Fruit fly (Drosophila melanogaster) whole organism, embryonic: ENCODE data around the gene Polr2G.

Experiments used
- ATbp ChIP-seq: fragments of 200-800 bp; sonication (Bioruptor generic); optimal IDR thresholded peaks from 2 replicates; lab custom pipeline; 2017; ENCODE audit warnings: missing biosample characterization, mild to moderate bottlenecking, missing genetic modification characterization, missing genetic modification reagents
- Ada2b ChIP-seq: fragments of 200-800 bp; sonication (Bioruptor generic); IDR thresholded peaks from 2 replicates; pipeline ENCODE4 v1.3.6; 2022; ENCODE audit warnings: missing biosample characterization, missing genetic modification characterization
- Atf6 ChIP-seq: fragments of 200-800 bp; sonication (Bioruptor generic); IDR thresholded peaks from 2 replicates; pipeline ENCODE4 v1.3.6; 2022; ENCODE audit warnings: missing biosample characterization, missing genetic modification characterization
- Bteb2 ChIP-seq: fragments of 200-800 bp; sonication (Bioruptor generic); optimal IDR thresholded peaks from 2 replicates; lab custom pipeline; 2016; ENCODE audit warnings: missing biosample characterization, missing genetic modification characterization
- CG10147 ChIP-seq: fragments of 200-800 bp; sonication (Bioruptor generic); optimal IDR thresholded peaks from 2 replicates; lab custom pipeline; 2019; ENCODE audit warnings: missing biosample characterization, mild to moderate bottlenecking, missing genetic modification characterization, moderate library complexity
- CG12104 ChIP-seq: fragments of 200-800 bp; sonication (Bioruptor generic); optimal IDR thresholded peaks from 3 replicates; lab custom pipeline; 2016; ENCODE audit warnings: missing biosample characterization, missing genetic modification characterization
- CG12299 ChIP-seq: fragments of 200-800 bp; sonication (Bioruptor generic); optimal IDR thresholded peaks from 2 replicates; lab custom pipeline; 2018; ENCODE audit warnings: missing biosample characterization, mild to moderate bottlenecking, missing genetic modification characterization
- CG12391 ChIP-seq: fragments of 200-800 bp; sonication (Bioruptor generic); optimal IDR thresholded peaks from 3 replicates; lab custom pipeline; 2018; ENCODE audit warnings: missing biosample characterization, mild to moderate bottlenecking, missing genetic modification characterization, moderate library complexity
- CG12659 ChIP-seq: fragments of 200-800 bp; sonication (Bioruptor generic); optimal IDR thresholded peaks from 3 replicates; lab custom pipeline; 2017; ENCODE audit warnings: mild to moderate bottlenecking, missing biosample characterization, missing genetic modification reagents, missing genetic modification characterization
- CG12942 ChIP-seq: fragments of 200-800 bp; sonication (Bioruptor generic); optimal IDR thresholded peaks from 3 replicates; lab custom pipeline; 2016; ENCODE audit warnings: missing biosample characterization, missing genetic modification characterization
- CG13775 ChIP-seq: fragments of 200-800 bp; sonication (Bioruptor generic); optimal IDR thresholded peaks from 3 replicates; lab custom pipeline; 2017; ENCODE audit warnings: missing biosample characterization, mild to moderate bottlenecking, missing genetic modification characterization
- CG13894 ChIP-seq: fragments of 200-800 bp; sonication (Bioruptor generic); optimal IDR thresholded peaks from 3 replicates; lab custom pipeline; 2018; ENCODE audit warnings: missing biosample characterization, mild to moderate bottlenecking, missing genetic modification characterization, moderate library complexity
- CG14441 ChIP-seq: fragments of 200-800 bp; sonication (Bioruptor generic); IDR thresholded peaks from 2 replicates; pipeline ENCODE4 v1.3.6; 2022; ENCODE audit warnings: missing biosample characterization, missing genetic modification characterization
- CG15073 ChIP-seq: fragments of 200-800 bp; sonication (Bioruptor generic); optimal IDR thresholded peaks from 2 replicates; lab custom pipeline; 2016; ENCODE audit warnings: missing biosample characterization, missing genetic modification characterization
- CG15479 ChIP-seq: fragments of 200-800 bp; sonication (Bioruptor generic); optimal IDR thresholded peaks from 3 replicates; lab custom pipeline; 2019; ENCODE audit warnings: missing biosample characterization, mild to moderate bottlenecking, missing genetic modification characterization, moderate library complexity
- CG17612 ChIP-seq: fragments of 200-800 bp; sonication (Bioruptor generic); IDR thresholded peaks from 2 replicates; pipeline ENCODE4 v1.3.6; 2022; ENCODE audit warnings: missing biosample characterization, missing genetic modification characterization
- CG32767 ChIP-seq: fragments of 200-800 bp; sonication (Bioruptor generic); IDR thresholded peaks from 2 replicates; pipeline ENCODE4 v1.3.6; 2022; ENCODE audit warnings: missing biosample characterization, missing genetic modification characterization
- CG3838 ChIP-seq: fragments of 200-800 bp; sonication (Bioruptor generic); optimal IDR thresholded peaks from 3 replicates; lab custom pipeline; 2016; ENCODE audit warnings: missing biosample characterization, missing genetic modification characterization
- CG6683 ChIP-seq: fragments of 200-800 bp; sonication (Bioruptor generic); optimal IDR thresholded peaks from 2 replicates; lab custom pipeline; 2017; ENCODE audit warnings: missing biosample characterization, mild to moderate bottlenecking, missing genetic modification characterization, missing genetic modification reagents
- CG8290 ChIP-seq, 3 experiments: fragments of 200-800 bp; sonication (Bioruptor generic); optimal IDR thresholded peaks; 2 replicates each; lab custom pipeline; 2016 to 2019; ENCODE audit warnings: missing biosample characterization in 3 of 3, missing genetic modification characterization in 3 of 3, mild to moderate bottlenecking in 2 of 3, moderate library complexity in 1 of 3
- CG8924 ChIP-seq: fragments of 200-800 bp; optimal IDR thresholded peaks from 3 replicates; lab custom pipeline; 2019; ENCODE audit warnings: missing biosample characterization, mild to moderate bottlenecking, missing genetic modification characterization, moderate library complexity
- CG9215 ChIP-seq: fragments of 200-800 bp; sonication (Bioruptor generic); IDR thresholded peaks from 2 replicates; pipeline ENCODE4 v1.3.6; 2022; ENCODE audit warnings: missing biosample characterization, missing genetic modification characterization
- CG9817 ChIP-seq: fragments of 200-800 bp; sonication (Bioruptor generic); optimal IDR thresholded peaks from 2 replicates; lab custom pipeline; 2018; ENCODE audit warnings: missing biosample characterization, mild to moderate bottlenecking, missing genetic modification characterization, moderate library complexity
- Chrac-16 ChIP-seq: fragments of 200-800 bp; sonication (Bioruptor generic); optimal IDR thresholded peaks from 3 replicates; lab custom pipeline; 2016; ENCODE audit warnings: missing biosample characterization, missing genetic modification characterization
- Dll ChIP-seq: fragments of 200-800 bp; sonication (Bioruptor generic); IDR thresholded peaks from 4 replicates; pipeline ENCODE4 v1.3.6; 2022; ENCODE audit warnings: missing biosample characterization, missing genetic modification characterization; ENCODE audit not compliant: partially characterized antibody
- Drgx ChIP-seq: fragments of 200-800 bp; sonication (Bioruptor generic); IDR thresholded peaks from 2 replicates; pipeline ENCODE4 v1.3.6; 2022; ENCODE audit warnings: missing biosample characterization, missing genetic modification characterization
- E2f1 ChIP-seq: fragments of 200-800 bp; sonication (Bioruptor generic); IDR thresholded peaks from 2 replicates; pipeline ENCODE4 v1.3.6; 2022; ENCODE audit warnings: missing biosample characterization, missing genetic modification characterization
- Fer3 ChIP-seq: fragments of 200-800 bp; sonication (Bioruptor generic); optimal IDR thresholded peaks from 2 replicates; lab custom pipeline; 2018; ENCODE audit warnings: missing biosample characterization, mild to moderate bottlenecking, missing genetic modification characterization, moderate library complexity
- Lim3 ChIP-seq: fragments of 200-800 bp; sonication (Bioruptor generic); IDR thresholded peaks from 2 replicates; pipeline ENCODE4 v1.3.6; 2022; ENCODE audit warnings: missing biosample characterization, missing genetic modification characterization
- Lpt ChIP-seq: fragments of >200 bp; optimal IDR thresholded peaks from 2 replicates; lab custom pipeline; 2018; ENCODE audit warnings: missing biosample characterization, missing genetic modification characterization
- Optix ChIP-seq: fragments of 200-800 bp; sonication (Bioruptor generic); IDR thresholded peaks from 3 replicates; pipeline ENCODE4 v1.3.6; 2022; ENCODE audit warnings: missing biosample characterization, missing genetic modification characterization
- PHDP ChIP-seq: fragments of 200-800 bp; sonication (Bioruptor generic); optimal IDR thresholded peaks from 3 replicates; lab custom pipeline; 2018; ENCODE audit warnings: missing biosample characterization, mild to moderate bottlenecking, missing genetic modification characterization, moderate library complexity
- Rfx ChIP-seq: fragments of 200-800 bp; sonication (Bioruptor generic); IDR thresholded peaks from 2 replicates; pipeline ENCODE4 v1.3.6; 2022; ENCODE audit warnings: missing biosample characterization, missing genetic modification characterization
- Sox102F ChIP-seq: fragments of 200-800 bp; sonication (Bioruptor generic); optimal IDR thresholded peaks from 2 replicates; lab custom pipeline; 2018; ENCODE audit warnings: missing biosample characterization, mild to moderate bottlenecking, missing genetic modification characterization, moderate library complexity
- Tbp ChIP-seq: fragments of >200 bp; optimal IDR thresholded peaks from 2 replicates; lab custom pipeline; 2018; ENCODE audit warnings: missing biosample characterization, missing genetic modification characterization
- Xrp1 ChIP-seq: fragments of 200-800 bp; sonication (Bioruptor generic); IDR thresholded peaks from 2 replicates; pipeline ENCODE4 v1.3.6; 2022; ENCODE audit warnings: missing biosample characterization, missing genetic modification characterization
- bowl ChIP-seq: fragments of 200-800 bp; sonication (Bioruptor generic); IDR thresholded peaks from 2 replicates; pipeline ENCODE4 v1.3.6; 2022; ENCODE audit warnings: missing biosample characterization, missing genetic modification characterization
- danr ChIP-seq: fragments of 200-800 bp; sonication (Bioruptor generic); IDR thresholded peaks from 2 replicates; pipeline ENCODE4 v1.3.6; 2022; ENCODE audit warnings: missing biosample characterization, missing genetic modification characterization
- fd96Cb ChIP-seq: fragments of 200-800 bp; sonication (Bioruptor generic); optimal IDR thresholded peaks from 2 replicates; lab custom pipeline; 2018; ENCODE audit warnings: missing biosample characterization, mild to moderate bottlenecking, missing genetic modification characterization, moderate library complexity
- gce ChIP-seq: fragments of 200-800 bp; sonication (Bioruptor generic); IDR thresholded peaks from 3 replicates; pipeline ENCODE4 v1.3.6; 2022; ENCODE audit warnings: missing biosample characterization, missing genetic modification characterization
- gcm2 ChIP-seq: fragments of 200-800 bp; sonication (Bioruptor generic); optimal IDR thresholded peaks from 2 replicates; lab custom pipeline; 2016; ENCODE audit warnings: missing biosample characterization, missing genetic modification characterization
- gsb ChIP-seq: fragments of 200-800 bp; sonication (Bioruptor generic); IDR thresholded peaks from 2 replicates; pipeline ENCODE4 v1.3.6; 2022; ENCODE audit warnings: missing biosample characterization, missing genetic modification characterization
- lilli ChIP-seq: fragments of 200-800 bp; sonication (Bioruptor generic); optimal IDR thresholded peaks from 3 replicates; lab custom pipeline; 2016; ENCODE audit warnings: missing biosample characterization, missing genetic modification characterization
- nerfin-1 ChIP-seq: fragments of 200-800 bp; sonication (Bioruptor generic); optimal IDR thresholded peaks from 3 replicates; lab custom pipeline; 2019; ENCODE audit warnings: missing biosample characterization, mild to moderate bottlenecking, missing genetic modification characterization, moderate library complexity
- psq ChIP-seq: fragments of 200-800 bp; sonication (Bioruptor generic); optimal IDR thresholded peaks from 2 replicates; lab custom pipeline; 2017; ENCODE audit warnings: missing biosample characterization, missing genetic modification characterization
- slbo ChIP-seq: fragments of 200-800 bp; sonication (Bioruptor generic); IDR thresholded peaks from 2 replicates; pipeline ENCODE4 v1.3.6; 2022; ENCODE audit warnings: missing biosample characterization, missing genetic modification characterization
- slp2 ChIP-seq: fragments of 200-800 bp; sonication (Bioruptor generic); optimal IDR thresholded peaks from 2 replicates; lab custom pipeline; 2016; ENCODE audit warnings: missing biosample characterization, missing genetic modification characterization
- sr ChIP-seq: fragments of 200-800 bp; sonication (Bioruptor generic); IDR thresholded peaks from 3 replicates; pipeline ENCODE4 v1.3.6; 2022; ENCODE audit warnings: missing biosample characterization, missing genetic modification characterization
- vvl ChIP-seq: fragments of 200-800 bp; sonication (Bioruptor generic); IDR thresholded peaks from 2 replicates; pipeline ENCODE4 v1.3.6; 2022; ENCODE audit warnings: missing biosample characterization, missing genetic modification characterization
- wor ChIP-seq: fragments of 200-800 bp; sonication (Bioruptor generic); IDR thresholded peaks from 2 replicates; pipeline ENCODE4 v1.3.6; 2022; ENCODE audit warnings: missing biosample characterization, missing genetic modification characterization
- zf30C ChIP-seq: fragments of 200-800 bp; sonication (Bioruptor generic); optimal IDR thresholded peaks from 3 replicates; lab custom pipeline; 2018; ENCODE audit warnings: missing biosample characterization, mild to moderate bottlenecking, missing genetic modification characterization

The Polr2G gene

DNA sequence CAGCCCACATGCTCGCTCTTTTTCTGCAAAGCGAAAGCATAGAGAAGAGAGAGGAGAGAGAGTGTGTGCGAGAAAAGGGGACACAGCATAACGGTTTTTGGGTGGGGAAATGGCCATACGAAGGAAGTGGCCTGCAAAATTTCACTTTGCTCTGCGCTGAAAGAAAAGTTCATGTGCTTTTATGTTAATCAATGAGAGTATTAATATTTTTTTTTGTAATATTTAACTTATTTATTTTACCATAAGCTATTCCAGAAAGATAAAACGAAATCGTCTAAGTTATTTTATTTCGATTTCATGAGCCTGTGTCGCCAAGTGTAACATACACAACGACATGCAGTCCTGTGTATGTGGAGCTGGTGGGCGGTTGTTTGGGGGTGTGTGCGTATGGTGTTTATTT is 27.5 kb upstream of the Polr2G start (continued):
- TF ChIP-seq Optix (GFP tag; lab: Robert Waterston, UW) (no peak; the same call in 2 of the 3 replicates), CG12391 (tag; lab: Kevin White, UChicago) (peak; percentile 80), danr (peak; percentile 32; the same call in 1 of the 2 replicates), psq (no peak), CG9817 (tag; lab: Kevin White, UChicago) (peak; percentile 69), sr (GFP tag; lab: Robert Waterston, UW) (0 out of 3 replicates have a peak, but pooled peaks have one; percentile 15), CG3838 (GFP tag; lab: Kevin White, UChicago) (no peak), CG12659 (GFP tag; lab: Kevin White, UChicago) (peak; percentile 66), CG15479 (GFP tag; lab: Kevin White, UChicago) (no peak), Ada2b (peak; percentile 74), CG14441 (GFP tag; lab: Robert Waterston, UW) (peak; percentile 73), PHDP (no peak), CG15073 (GFP tag; lab: Kevin White, UChicago) (no peak), gce (GFP tag; lab: Robert Waterston, UW) (0 out of 3 replicates have a peak, but pooled peaks have one; percentile 38), gsb (GFP tag; lab: Robert Waterston, UW) (peak; percentile 57; the same call in 1 of the 2 replicates), Bteb2 (GFP tag; lab: Kevin White, UChicago) (peak; percentile 9), bowl (GFP tag; lab: Robert Waterston, UW) (no peak), Lim3 (GFP tag; lab: Robert Waterston, UW) (0 out of 2 replicates have a peak, but pooled peaks have one; percentile 31), Lpt (GFP tag; lab: Kevin White, UChicago) (no peak), zf30C (GFP tag; lab: Kevin White, UChicago) (peak; percentile 57), ATbp (GFP tag; lab: Kevin White, UChicago) (no peak), Tbp (GFP tag; lab: Kevin White, UChicago) (no peak), wor (GFP tag; lab: Robert Waterston, UW) (peak; percentile 44; the same call in 1 of the 2 replicates), CG9215 (GFP tag; lab: Robert Waterston, UW) (peak; percentile 70), CG12104 (GFP tag; lab: Kevin White, UChicago) (no peak), lilli (GFP tag; lab: Kevin White, UChicago) (peak; percentile 65), CG13894 (tag; lab: Kevin White, UChicago) (no peak), Drgx (GFP tag; lab: Robert Waterston, UW) (peak; percentile 71), CG8290 (GFP tag; optimal IDR thresholded peaks at IDR 0.05; lab: Kevin White, UChicago) (no peak), CG8290 (tag; optimal IDR thresholded peaks at IDR 0.05; lab: Kevin White, UChicago) (no peak), CG32767 (GFP tag; lab: Robert Waterston, UW) (peak; percentile 52; the same call in 1 of the 2 replicates), Xrp1 (GFP tag; lab: Robert Waterston, UW) (peak; percentile 81), Chrac-16 (GFP tag; lab: Kevin White, UChicago) (peak; percentile 35), CG13775 (peak; percentile 66), CG6683 (peak; percentile 59), CG17612 (GFP tag; lab: Robert Waterston, UW) (peak; percentile 52; the same call in 1 of the 2 replicates), CG10147 (GFP tag; lab: Kevin White, UChicago) (no peak), gcm2 (GFP tag; lab: Kevin White, UChicago) (no peak), CG12299 (tag; lab: Kevin White, UChicago) (peak; percentile 71), fd96Cb (tag; lab: Kevin White, UChicago) (peak; percentile 30), nerfin-1 (tag; lab: Kevin White, UChicago) (no peak), Fer3 (tag; lab: Kevin White, UChicago) (peak; percentile 74), Rfx (GFP tag; lab: Robert Waterston, UW) (peak; percentile 84), Dll (GFP tag; lab: Robert Waterston, UW) (no peak), Atf6 (GFP tag; lab: Robert Waterston, UW) (peak; percentile 86), CG12942 (GFP tag; lab: Kevin White, UChicago) (peak; percentile 11), CG8924 (tag; lab: Kevin White, UChicago) (peak; percentile 67), slbo (GFP tag; lab: Robert Waterston, UW) (peak; percentile 85), Sox102F (GFP tag; lab: Kevin White, UChicago) (no peak), E2f1 (GFP tag; lab: Robert Waterston, UW) (peak; percentile 76), vvl (peak; percentile 84), slp2 (GFP tag; lab: Kevin White, UChicago) (no peak)
